Worm (Caenorhabditis elegans) whole organism, L4 larva: ENCODE results near the gene txt-1.

ENCODE experiments used
- jun-1 ChIP-seq: fragments of 150-350 bp; optimal IDR thresholded peaks from 2 replicates; lab custom pipeline; 2014; ENCODE audit warnings: missing biosample characterization, missing genetic modification reagents, missing genetic modification characterization
- lin-38 ChIP-seq: fragments of 200-800 bp; sonication (Bioruptor generic); IDR thresholded peaks from 2 replicates; pipeline ENCODE4 v1.3.6; 2022; ENCODE audit warnings: missing genetic modification reagents, missing genetic modification characterization, missing compliant biosample characterization
- lsy-2 ChIP-seq, 2 experiments: fragments of 150-350 bp in 1 of 2; sonication (generic microtip) in 1 of 2; optimal IDR thresholded peaks; 2 replicates each; lab custom pipeline; 2014 to 2017; ENCODE audit warnings: missing biosample characterization in 2 of 2, missing genetic modification characterization in 2 of 2
- nhr-10 ChIP-seq: fragments of 150-350 bp; optimal IDR thresholded peaks from 2 replicates; lab custom pipeline; 2014; ENCODE audit warnings: missing biosample characterization, missing genetic modification characterization
- nhr-76 ChIP-seq: fragments of 150-350 bp; optimal IDR thresholded peaks from 2 replicates; lab custom pipeline; 2014; ENCODE audit warnings: missing biosample characterization, missing genetic modification characterization

DNA sequence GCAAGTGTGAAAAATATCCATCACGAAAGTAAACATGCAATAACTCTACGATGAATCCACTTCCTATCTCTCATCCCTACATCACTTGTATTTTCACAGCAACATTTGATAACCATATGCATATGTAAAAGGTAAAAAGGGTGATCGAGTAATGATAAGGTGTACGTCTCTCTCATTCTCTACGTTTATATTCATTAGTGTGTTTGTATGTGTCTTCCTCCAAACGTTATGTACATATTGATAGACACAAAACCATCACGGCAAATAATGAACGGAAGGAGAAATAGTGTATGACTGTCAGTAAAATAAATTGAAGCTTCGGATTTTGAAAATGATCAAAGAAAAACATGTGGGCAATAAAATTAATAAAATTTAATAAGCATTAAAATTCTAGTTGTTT, 16.5 kb downstream of the txt-1 start:
- no peak for TF ChIP-seq nhr-76 (tag; lab: Kevin White, UChicago)
- TF ChIP-seq jun-1 (tag; lab: Kevin White, UChicago), result no peak
- no peak for TF ChIP-seq lsy-2 (tag; optimal IDR thresholded peaks at IDR 0.05; lab: Kevin White, UChicago)
- no peak for TF ChIP-seq lin-38
- no peak for TF ChIP-seq nhr-10 (tag; lab: Kevin White, UChicago)
